Worm (Caenorhabditis elegans) whole organism, midembryonic: ENCODE data around the gene npr-40.

Experiments used
- cog-1 ChIP-seq: sonication (generic microtip); optimal IDR thresholded peaks from 2 replicates; lab custom pipeline; 2016; ENCODE audit warnings: missing genetic modification characterization, missing compliant biosample characterization
- flt-1 ChIP-seq: fragments of 200-800 bp; sonication (Bioruptor generic); IDR thresholded peaks from 2 replicates; pipeline ENCODE4 v1.3.6; 2022; ENCODE audit warnings: missing genetic modification characterization, missing compliant biosample characterization
- klf-2 ChIP-seq: fragments of 200-800 bp; sonication (Bioruptor generic); conservative IDR thresholded peaks from 2 replicates; pipeline ENCODE4 v1.3.6; 2022; ENCODE audit warnings: missing genetic modification reagents, missing genetic modification characterization, missing compliant biosample characterization
- ref-1 ChIP-seq: fragments of 200-800 bp; sonication (Bioruptor generic); conservative IDR thresholded peaks from 2 replicates; pipeline ENCODE4 v1.3.6; 2022; ENCODE audit warnings: missing genetic modification reagents, missing genetic modification characterization, missing compliant biosample characterization
- tab-1 ChIP-seq: fragments of 200-800 bp; sonication (Bioruptor generic); IDR thresholded peaks from 2 replicates; pipeline ENCODE4 v1.3.6; 2022; ENCODE audit warnings: missing genetic modification characterization, missing compliant biosample characterization

DNA sequence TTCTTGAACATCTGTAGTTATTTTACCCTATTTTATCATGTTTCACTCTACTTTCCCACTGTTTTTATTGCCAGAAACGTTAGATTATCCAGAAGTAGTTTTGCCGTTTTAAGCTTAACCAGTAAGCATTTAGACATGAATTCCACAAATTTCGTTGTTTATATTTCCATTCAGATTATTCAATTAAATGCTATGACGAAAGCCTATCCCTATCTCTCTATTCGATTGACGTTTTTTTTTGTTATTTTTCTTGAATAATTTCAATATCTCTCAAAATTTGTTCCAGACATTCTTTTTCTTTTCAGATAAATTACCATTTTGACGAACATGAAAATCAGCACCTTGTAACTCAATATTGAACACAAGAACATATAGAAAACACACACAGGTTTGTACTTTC lies at the start of gene npr-40:
- TF ChIP-seq tab-1 (no peak), ref-1 (no peak), cog-1 (tag; lab: Kevin White, UChicago) (no peak), klf-2 (no peak), flt-1 (GFP tag; lab: Robert Waterston, UW) (no peak)
